Worm (Caenorhabditis elegans) whole organism, young adult: ENCODE data around the gene B0495.5.

Experiments used
- B0035.1 ChIP-seq: sonication (generic microtip); optimal IDR thresholded peaks from 2 replicates; lab custom pipeline; 2016; ENCODE audit warnings: missing genetic modification characterization, mild to moderate bottlenecking, missing compliant biosample characterization, missing genotype, missing genetic modification reagents
- B0261.1 ChIP-seq: sonication (generic microtip); optimal IDR thresholded peaks from 2 replicates; lab custom pipeline; 2016; ENCODE audit warnings: mild to moderate bottlenecking, missing genetic modification characterization, moderate library complexity, missing compliant biosample characterization
- F10E7.11 ChIP-seq: sonication (generic microtip); optimal IDR thresholded peaks from 2 replicates; lab custom pipeline; 2017; ENCODE audit warnings: mild to moderate bottlenecking, missing genetic modification characterization, moderate library complexity, missing compliant biosample characterization
- F22D6.2 ChIP-seq: sonication (generic microtip); optimal IDR thresholded peaks from 2 replicates; lab custom pipeline; 2016; ENCODE audit warnings: mild to moderate bottlenecking, missing genetic modification characterization, missing compliant biosample characterization
- F23B12.7 ChIP-seq: sonication (generic microtip); optimal IDR thresholded peaks from 2 replicates; lab custom pipeline; 2017; ENCODE audit warnings: missing genetic modification characterization, mild to moderate bottlenecking, missing compliant biosample characterization, antibody characterized with exemption, moderate library complexity; ENCODE audit not compliant: insufficient read depth
- F49E8.2 ChIP-seq: sonication (generic microtip); optimal IDR thresholded peaks from 3 replicates; lab custom pipeline; 2017; ENCODE audit warnings: missing genetic modification characterization, mild to moderate bottlenecking, missing compliant biosample characterization, antibody characterized with exemption, moderate library complexity; ENCODE audit not compliant: insufficient read depth
- aptf-3 ChIP-seq: fragments of 200-800 bp; sonication (Bioruptor generic); IDR thresholded peaks from 2 replicates; pipeline ENCODE4 v1.3.6; 2022; ENCODE audit warnings: missing genetic modification characterization, missing compliant biosample characterization
- athp-1 ChIP-seq: sonication (generic microtip); optimal IDR thresholded peaks from 2 replicates; lab custom pipeline; 2017; ENCODE audit warnings: mild to moderate bottlenecking, missing genetic modification characterization, missing compliant biosample characterization
- attf-5 ChIP-seq: fragments of 200-800 bp; sonication (Bioruptor generic); optimal IDR thresholded peaks from 2 replicates; lab custom pipeline; 2018; ENCODE audit warnings: mild to moderate bottlenecking, missing genetic modification characterization, missing compliant biosample characterization
- ceh-100 ChIP-seq: fragments of 200-800 bp; sonication (Bioruptor generic); IDR thresholded peaks from 2 replicates; pipeline ENCODE4 v1.3.6; 2022; ENCODE audit warnings: missing genetic modification reagents, missing genetic modification characterization, missing compliant biosample characterization
- ceh-27 ChIP-seq: fragments of 200-800 bp; sonication (Bioruptor generic); optimal IDR thresholded peaks from 2 replicates; lab custom pipeline; 2018; ENCODE audit warnings: mild to moderate bottlenecking, missing genetic modification characterization, moderate library complexity, missing compliant biosample characterization
- ceh-79 ChIP-seq: sonication (generic microtip); optimal IDR thresholded peaks from 2 replicates; lab custom pipeline; 2017; ENCODE audit warnings: mild to moderate bottlenecking, missing genetic modification characterization, missing compliant biosample characterization
- egrh-3 ChIP-seq: fragments of 200-800 bp; sonication (Bioruptor generic); IDR thresholded peaks from 2 replicates; pipeline ENCODE4 v1.3.6; 2022; ENCODE audit warnings: missing genetic modification reagents, missing genetic modification characterization, missing compliant biosample characterization
- ekl-4 ChIP-seq: fragments of 200-800 bp; sonication (Bioruptor generic); IDR thresholded peaks from 2 replicates; pipeline ENCODE4 v1.3.6; 2022; ENCODE audit warnings: missing genetic modification reagents, missing genetic modification characterization, missing compliant biosample characterization
- ets-4 ChIP-seq: fragments of 200-800 bp; sonication (Bioruptor generic); optimal IDR thresholded peaks from 2 replicates; lab custom pipeline; 2018; ENCODE audit warnings: mild to moderate bottlenecking, missing genetic modification characterization, missing compliant biosample characterization
- hlh-12 ChIP-seq: sonication (generic microtip); optimal IDR thresholded peaks from 2 replicates; lab custom pipeline; 2016; ENCODE audit warnings: missing genetic modification characterization, missing compliant biosample characterization
- hmg-1.2 ChIP-seq: fragments of 200-800 bp; sonication (Bioruptor generic); IDR thresholded peaks from 2 replicates; pipeline ENCODE4 v1.3.6; 2022; ENCODE audit warnings: missing genetic modification reagents, missing genetic modification characterization, missing compliant biosample characterization
- lin-26 ChIP-seq: fragments of 200-800 bp; sonication (Bioruptor generic); IDR thresholded peaks from 2 replicates; pipeline ENCODE4 v1.3.6; 2022; ENCODE audit warnings: missing genetic modification reagents, missing genetic modification characterization, missing compliant biosample characterization
- lin-54 ChIP-seq: fragments of 200-800 bp; sonication (Bioruptor generic); optimal IDR thresholded peaks from 2 replicates; lab custom pipeline; 2018; ENCODE audit warnings: mild to moderate bottlenecking, missing genetic modification characterization, missing compliant biosample characterization
- lsl-1 ChIP-seq: fragments of 200-800 bp; sonication (Bioruptor generic); optimal IDR thresholded peaks from 2 replicates; lab custom pipeline; 2018; ENCODE audit warnings: mild to moderate bottlenecking, missing genetic modification characterization, moderate library complexity, missing compliant biosample characterization
- madf-6 ChIP-seq: fragments of 200-800 bp; sonication (Bioruptor generic); IDR thresholded peaks from 2 replicates; pipeline ENCODE4 v1.3.6; 2022; ENCODE audit warnings: missing genetic modification reagents, missing genetic modification characterization, missing compliant biosample characterization
- mcd-1 ChIP-seq: fragments of 200-800 bp; sonication (Bioruptor generic); IDR thresholded peaks from 2 replicates; pipeline ENCODE4 v1.3.6; 2022; ENCODE audit warnings: missing genetic modification reagents, missing genetic modification characterization, missing compliant biosample characterization
- mes-4 ChIP-seq: sonication (generic microtip); optimal IDR thresholded peaks from 2 replicates; lab custom pipeline; 2016; ENCODE audit warnings: missing genotype, missing genetic modification characterization, missing compliant biosample characterization
- nfyb-1 ChIP-seq: fragments of 200-800 bp; sonication (Bioruptor generic); IDR thresholded peaks from 2 replicates; pipeline ENCODE4 v1.3.6; 2022; ENCODE audit warnings: missing genetic modification reagents, missing genetic modification characterization, missing compliant biosample characterization
- nhr-80 ChIP-seq: sonication (generic microtip); optimal IDR thresholded peaks from 2 replicates; lab custom pipeline; 2016; ENCODE audit warnings: missing genetic modification characterization, missing compliant biosample characterization
- pbrm-1 ChIP-seq: fragments of 200-800 bp; sonication (Bioruptor generic); IDR thresholded peaks from 2 replicates; pipeline ENCODE4 v1.3.6; 2022; ENCODE audit warnings: missing genetic modification reagents, missing genetic modification characterization, missing compliant biosample characterization
- pha-4 ChIP-seq: fragments of 150-350 bp; sonication (generic microtip); optimal IDR thresholded peaks from 2 replicates; lab custom pipeline; 2014; ENCODE audit warnings: missing biosample characterization, missing genetic modification reagents, missing genetic modification characterization
- rcor-1 ChIP-seq: fragments of 200-800 bp; sonication (Bioruptor generic); IDR thresholded peaks from 2 replicates; pipeline ENCODE4 v1.3.6; 2022; ENCODE audit warnings: missing genetic modification reagents, missing genetic modification characterization, missing compliant biosample characterization
- repo-1 ChIP-seq: sonication (generic microtip); optimal IDR thresholded peaks from 2 replicates; lab custom pipeline; 2017; ENCODE audit warnings: mild to moderate bottlenecking, missing genetic modification characterization, missing compliant biosample characterization
- sea-2 ChIP-seq: fragments of 200-800 bp; sonication (Bioruptor generic); IDR thresholded peaks from 2 replicates; pipeline ENCODE4 v1.3.6; 2022; ENCODE audit warnings: missing genetic modification characterization, missing compliant biosample characterization
- tbp1 ChIP-seq: fragments of 200-800 bp; sonication (Bioruptor generic); optimal IDR thresholded peaks from 2 replicates; lab custom pipeline; 2018; ENCODE audit warnings: mild to moderate bottlenecking, missing genetic modification characterization, missing compliant biosample characterization
- tbx-9 ChIP-seq: sonication (generic microtip); optimal IDR thresholded peaks from 2 replicates; lab custom pipeline; 2016; ENCODE audit warnings: borderline replicate concordance, missing genetic modification characterization, inconsistent platforms, missing compliant biosample characterization
- tlf-1 ChIP-seq: fragments of 200-800 bp; sonication (Bioruptor generic); optimal IDR thresholded peaks from 2 replicates; lab custom pipeline; 2018; ENCODE audit warnings: mild to moderate bottlenecking, missing genetic modification characterization, missing compliant biosample characterization
- unc-62 ChIP-seq: fragments of 150-350 bp; optimal IDR thresholded peaks from 2 replicates; lab custom pipeline; 2014; ENCODE audit warnings: missing biosample characterization, missing genetic modification reagents, missing genetic modification characterization
- xnd-1 ChIP-seq: sonication (generic microtip); optimal IDR thresholded peaks from 2 replicates; lab custom pipeline; 2016; ENCODE audit warnings: missing genotype, missing genetic modification reagents, missing genetic modification characterization, missing compliant biosample characterization
- zfh-2 ChIP-seq: fragments of 200-800 bp; sonication (Bioruptor generic); conservative IDR thresholded peaks from 2 replicates; pipeline ENCODE4 v1.3.6; 2022; ENCODE audit warnings: missing genetic modification reagents, missing genetic modification characterization, missing compliant biosample characterization
- zim-3 ChIP-seq: sonication (generic microtip); optimal IDR thresholded peaks from 2 replicates; lab custom pipeline; 2017; ENCODE audit warnings: mild to moderate bottlenecking, missing genetic modification characterization, moderate library complexity, missing compliant biosample characterization
- ztf-22 ChIP-seq: fragments of 200-800 bp; sonication (Bioruptor generic); optimal IDR thresholded peaks from 2 replicates; lab custom pipeline; 2018; ENCODE audit warnings: mild to moderate bottlenecking, missing genetic modification characterization, moderate library complexity, missing compliant biosample characterization

The B0495.5 gene

ce11 chrII:7662008-7662686 lies 36.2 kb downstream of the B0495.5 start, which contains the start of gene alfa-1:
TSS of gene alfa-1 (minus strand) at chrII:7662522.
- TF ChIP-seq ceh-79 = no peak
- TF ChIP-seq F22D6.2 (tag; lab: Kevin White, UChicago) = no peak
- TF ChIP-seq F10E7.11 (tag; lab: Kevin White, UChicago) = no peak
- TF ChIP-seq madf-6 (GFP tag; lab: Robert Waterston, UW) = 0 out of 2 replicates have a peak, but pooled peaks have one; percentile 16
- no peak for TF ChIP-seq mcd-1 (GFP tag; lab: Robert Waterston, UW)
- peak; percentile 18 for TF ChIP-seq lin-54
- no peak for TF ChIP-seq aptf-3 (GFP tag; lab: Robert Waterston, UW)
- TF ChIP-seq tbp1 = no peak
- peak; percentile 64 for TF ChIP-seq nhr-80 (tag; lab: Kevin White, UChicago)
- no peak for TF ChIP-seq B0261.1 (tag; lab: Kevin White, UChicago)
- no peak for TF ChIP-seq ekl-4 (GFP tag; lab: Robert Waterston, UW)
- TF ChIP-seq hlh-12 (tag; lab: Kevin White, UChicago) = no peak
- no peak for TF ChIP-seq sea-2 (GFP tag; lab: Robert Waterston, UW)
- TF ChIP-seq athp-1 (tag; lab: Kevin White, UChicago) = no peak
- peak; percentile 27; the same call in 1 of the 2 replicates for TF ChIP-seq hmg-1.2 (GFP tag; lab: Robert Waterston, UW)
- no peak for TF ChIP-seq lin-26 (GFP tag; lab: Robert Waterston, UW)
- no peak for TF ChIP-seq B0035.1 (tag; lab: Kevin White, UChicago)
- no peak for TF ChIP-seq xnd-1 (tag; lab: Kevin White, UChicago)
- TF ChIP-seq pha-4 = no peak
- no peak for TF ChIP-seq unc-62 (GFP tag; lab: Kevin White, UChicago)
- TF ChIP-seq repo-1 (tag; lab: Kevin White, UChicago) = no peak
- TF ChIP-seq attf-5 (GFP tag; lab: Kevin White, UChicago) = peak; percentile 61

DNA sequence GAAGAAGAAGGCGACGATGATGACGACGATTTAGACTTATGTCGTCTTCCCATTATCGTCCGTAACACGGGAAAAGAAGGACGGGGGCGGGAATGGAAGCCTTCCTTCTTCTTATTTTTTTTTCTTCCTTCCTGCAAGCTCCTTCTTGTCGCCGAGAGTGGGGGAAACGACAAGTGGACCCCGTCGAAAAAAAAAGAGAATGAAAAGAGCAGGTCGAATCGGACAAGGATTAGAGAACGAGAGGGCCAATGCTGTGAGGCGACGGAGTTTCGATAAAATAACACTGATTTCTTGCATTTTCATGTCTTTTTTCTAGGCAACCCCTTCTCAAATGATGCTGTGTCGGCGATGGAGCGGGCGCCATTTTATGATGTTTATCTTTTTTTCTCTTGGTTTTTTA lies 47.1 kb downstream of the B0495.5 start, which contains the start of gene pde-4:
pde-4 (minus strand) TSS at position 76 of the 400 bp plus-strand sequence.
- no peak for TF ChIP-seq ztf-22 (GFP tag; lab: Kevin White, UChicago)
- no peak for TF ChIP-seq ceh-27
- no peak for TF ChIP-seq mes-4 (tag; lab: Kevin White, UChicago)
- no peak for TF ChIP-seq F49E8.2 (tag; lab: Kevin White, UChicago)
- no peak for TF ChIP-seq F23B12.7 (tag; lab: Kevin White, UChicago)
- no peak for TF ChIP-seq athp-1 (tag; lab: Kevin White, UChicago)
- no peak for TF ChIP-seq zfh-2
- no peak for TF ChIP-seq tlf-1 (GFP tag; lab: Kevin White, UChicago)
- no peak for TF ChIP-seq lsl-1
- no peak for TF ChIP-seq nfyb-1 (GFP tag; lab: Robert Waterston, UW)
- TF ChIP-seq pbrm-1 (GFP tag; lab: Robert Waterston, UW) = no peak
- no peak for TF ChIP-seq B0035.1 (tag; lab: Kevin White, UChicago)
- TF ChIP-seq ceh-100 (GFP tag; lab: Robert Waterston, UW) = no peak
- no peak for TF ChIP-seq zim-3 (tag; lab: Kevin White, UChicago)
- no peak for TF ChIP-seq rcor-1 (GFP tag; lab: Robert Waterston, UW)
- TF ChIP-seq xnd-1 (tag; lab: Kevin White, UChicago) = no peak
- TF ChIP-seq ets-4 (GFP tag; lab: Kevin White, UChicago) = no peak
- no peak for TF ChIP-seq tbx-9 (tag; lab: Kevin White, UChicago)
- no peak for TF ChIP-seq egrh-3
- TF ChIP-seq hlh-12 (tag; lab: Kevin White, UChicago) = no peak
